Worm (Caenorhabditis elegans): Measurements from ENCODE around the gene Y71H2AM.3.

The Y71H2AM.3 gene

ce11 chrIII:2787979-2788491 is 17.2 kb upstream of the Y71H2AM.3 start, which contains the start of gene tbcc-1 (continued):
- TF ChIP-seq nfya-1 (tag; optimal IDR thresholded peaks at IDR 0.05; ENCODE audit: borderline replicate concordance, insufficient read depth) = no peak
- peak; percentile 48; the same call in 1 of the 2 replicates for TF ChIP-seq F33H1.4 (GFP tag; IDR thresholded peaks at IDR 0.05)
- TF ChIP-seq nfyb-1 (GFP tag; IDR thresholded peaks at IDR 0.05) = no peak
- peak; percentile 24 for TF ChIP-seq lin-54 (GFP tag; optimal IDR thresholded peaks at IDR 0.05)

ce11 chrIII:2794057-2794456 is 11.2 kb upstream of the Y71H2AM.3 start:
- TF ChIP-seq C17E4.6 (GFP tag; IDR thresholded peaks at IDR 0.05) = no peak
- TF ChIP-seq zfh-2 (GFP tag; conservative IDR thresholded peaks at IDR 0.05) = 0 out of 2 replicates have a peak, but pooled peaks have one; percentile 9
- TF ChIP-seq F52B5.7 (tag; optimal IDR thresholded peaks at IDR 0.05) = no peak
- no peak for TF ChIP-seq let-526 (GFP tag; IDR thresholded peaks at IDR 0.05)
- TF ChIP-seq Y56A3A.18 (GFP tag; IDR thresholded peaks at IDR 0.05) = no peak
- 0 out of 2 replicates have a peak, but pooled peaks have one; percentile 13 for TF ChIP-seq nfyb-1 (GFP tag; IDR thresholded peaks at IDR 0.05)
- no peak for TF ChIP-seq ccch-3 (GFP tag; optimal IDR thresholded peaks at IDR 0.05)

ce11 chrIII:2795442-2796023 is 9.7 kb upstream of the Y71H2AM.3 start:
- TF ChIP-seq madf-6 (GFP tag; IDR thresholded peaks at IDR 0.05) = peak; percentile 55
- no peak for TF ChIP-seq die-1 (tag; optimal IDR thresholded peaks at IDR 0.05)
- no peak for TF ChIP-seq nhr-179 (tag; optimal IDR thresholded peaks at IDR 0.05)
- no peak for TF ChIP-seq dpff-1 (tag; optimal IDR thresholded peaks at IDR 0.05)
- no peak for TF ChIP-seq C17E4.6 (GFP tag; IDR thresholded peaks at IDR 0.05)
- 0 out of 2 replicates have a peak, but pooled peaks have one; percentile 53 for TF ChIP-seq aptf-2 (GFP tag; conservative IDR thresholded peaks at IDR 0.05)
- no peak for TF ChIP-seq Y67H2A.10 (GFP tag; conservative IDR thresholded peaks at IDR 0.05)
- TF ChIP-seq sdz-38 (tag; optimal IDR thresholded peaks at IDR 0.05) = no peak
- TF ChIP-seq unc-130 (GFP tag; optimal IDR thresholded peaks at IDR 0.05) = no peak
- TF ChIP-seq akir-1 (GFP tag; optimal IDR thresholded peaks at IDR 0.05) = no peak
- TF ChIP-seq Y56A3A.18 (GFP tag; IDR thresholded peaks at IDR 0.05) = 0 out of 2 replicates have a peak, but pooled peaks have one; percentile 25
- no peak for TF ChIP-seq nfya-1 (tag; optimal IDR thresholded peaks at IDR 0.05; ENCODE audit: borderline replicate concordance, insufficient read depth)
- TF ChIP-seq ztf-25 (GFP tag; IDR thresholded peaks at IDR 0.05) = no peak
- no peak for TF ChIP-seq ama-1 (optimal IDR thresholded peaks at IDR 0.05)
- TF ChIP-seq ama-1 (GFP tag; optimal IDR thresholded peaks at IDR 0.05) = no peak
- peak; percentile 13 for TF ChIP-seq mxl-1 (tag; optimal IDR thresholded peaks at IDR 0.05)
- TF ChIP-seq tbx-9 (tag; optimal IDR thresholded peaks at IDR 0.05; ENCODE audit: borderline replicate concordance) = no peak
- no peak for TF ChIP-seq B0019.2 (GFP tag; conservative IDR thresholded peaks at IDR 0.05)
- peak; percentile 73; the same call in 1 of the 2 replicates for TF ChIP-seq attf-6 (GFP tag; IDR thresholded peaks at IDR 0.05)
- no peak for TF ChIP-seq F22D6.2 (tag; optimal IDR thresholded peaks at IDR 0.05)
- TF ChIP-seq lsl-1 (GFP tag; optimal IDR thresholded peaks at IDR 0.05) = peak; percentile 40
- no peak for TF ChIP-seq let-607 (tag; optimal IDR thresholded peaks at IDR 0.05)
- TF ChIP-seq unc-62 (GFP tag; optimal IDR thresholded peaks at IDR 0.05) = no peak
- no peak for TF ChIP-seq madf-3 (GFP tag; IDR thresholded peaks at IDR 0.05)
- no peak for TF ChIP-seq Y79H2A.3 (GFP tag; conservative IDR thresholded peaks at IDR 0.05)
- TF ChIP-seq attf-3 (GFP tag; conservative IDR thresholded peaks at IDR 0.05) = no peak
- TF ChIP-seq snpc-1.3 (tag; optimal IDR thresholded peaks at IDR 0.05; ENCODE audit: insufficient read depth) = no peak
- TF ChIP-seq F10E7.11 (tag; optimal IDR thresholded peaks at IDR 0.05) = no peak
- no peak for TF ChIP-seq F55B11.4 (tag; optimal IDR thresholded peaks at IDR 0.05; ENCODE audit: borderline replicate concordance, insufficient read depth)
- TF ChIP-seq egl-44 (GFP tag; IDR thresholded peaks at IDR 0.05) = no peak
- TF ChIP-seq pbrm-1 (GFP tag; IDR thresholded peaks at IDR 0.05) = peak; percentile 54
- no peak for TF ChIP-seq ceh-40 (GFP tag; IDR thresholded peaks at IDR 0.05)
- no peak for TF ChIP-seq F23B12.7 (tag; optimal IDR thresholded peaks at IDR 0.05; ENCODE audit: insufficient read depth)
- TF ChIP-seq ekl-4 (GFP tag; IDR thresholded peaks at IDR 0.05) = peak; percentile 50; the same call in 1 of the 2 replicates
- no peak for TF ChIP-seq egrh-3 (GFP tag; IDR thresholded peaks at IDR 0.05)
- no peak for TF ChIP-seq nhr-80 (tag; optimal IDR thresholded peaks at IDR 0.05)
